Worm (Caenorhabditis elegans): Measurements from ENCODE around the gene F54D5.7.

Gene F54D5.7

ce11 chrII:11547254-11547687, at the start of gene F54D5.7:
TSS of gene F54D5.7 (plus strand) at chrII:11547517.
- TF ChIP-seq egl-18 (GFP tag; IDR thresholded peaks at IDR 0.05) (no peak), lir-1 (GFP tag; conservative IDR thresholded peaks at IDR 0.05) (no peak; the same call in 1 of the 2 replicates), athp-1 (tag; optimal IDR thresholded peaks at IDR 0.05) (peak; percentile 75), Y56A3A.18 (GFP tag; IDR thresholded peaks at IDR 0.05) (peak; percentile 77; the same call in 1 of the 2 replicates), C17E4.6 (GFP tag; IDR thresholded peaks at IDR 0.05) (no peak), lin-26 (GFP tag; IDR thresholded peaks at IDR 0.05) (no peak), madf-10 (tag; optimal IDR thresholded peaks at IDR 0.05) (peak; percentile 74), hlh-26 (GFP tag; conservative IDR thresholded peaks at IDR 0.05) (no peak), pbrm-1 (GFP tag; IDR thresholded peaks at IDR 0.05) (peak; percentile 65; the same call in 1 of the 2 replicates), gei-17 (GFP tag; optimal IDR thresholded peaks at IDR 0.05) (peak; percentile 49), hlh-12 (tag; optimal IDR thresholded peaks at IDR 0.05) (no peak), nhr-80 (tag; optimal IDR thresholded peaks at IDR 0.05) (peak; percentile 57), attf-5 (GFP tag; optimal IDR thresholded peaks at IDR 0.05) (peak; percentile 75), die-1 (tag; optimal IDR thresholded peaks at IDR 0.05) (peak; percentile 50), mel-28 (tag; optimal IDR thresholded peaks at IDR 0.05; ENCODE audit: borderline replicate concordance) (peak; percentile 26), unc-130 (GFP tag; optimal IDR thresholded peaks at IDR 0.05) (no peak), Y67H2A.10 (GFP tag; conservative IDR thresholded peaks at IDR 0.05) (no peak), ztf-6 (GFP tag; IDR thresholded peaks at IDR 0.05) (no peak), nfya-2 (GFP tag; IDR thresholded peaks at IDR 0.05) (no peak), Y95B8A.8 (GFP tag; IDR thresholded peaks at IDR 0.05) (no peak), B0019.2 (GFP tag; conservative IDR thresholded peaks at IDR 0.05) (no peak), lin-54 (GFP tag; optimal IDR thresholded peaks at IDR 0.05) (peak; percentile 76), K12H6.12 (tag; optimal IDR thresholded peaks at IDR 0.05) (peak; percentile 42), zfh-2 (GFP tag; conservative IDR thresholded peaks at IDR 0.05) (0 out of 2 replicates have a peak, but pooled peaks have one; percentile 9), nfya-1 (tag; optimal IDR thresholded peaks at IDR 0.05; ENCODE audit: borderline replicate concordance, insufficient read depth) (no peak), efl-1 (GFP tag; optimal IDR thresholded peaks at IDR 0.05) (no peak), ceh-40 (GFP tag; IDR thresholded peaks at IDR 0.05) (0 out of 2 replicates have a peak, but pooled peaks have one; percentile 21), F57A8.1 (GFP tag; optimal IDR thresholded peaks at IDR 0.05) (no peak), D2030.7 (GFP tag; IDR thresholded peaks at IDR 0.05) (no peak), ama-1 (optimal IDR thresholded peaks at IDR 0.05) (peak; percentile 98), ama-1 (GFP tag; optimal IDR thresholded peaks at IDR 0.05) (no peak), rcor-1 (GFP tag; IDR thresholded peaks at IDR 0.05) (peak; percentile 74), B0035.1 (tag; optimal IDR thresholded peaks at IDR 0.05) (peak; percentile 62), ccch-3 (GFP tag; optimal IDR thresholded peaks at IDR 0.05) (no peak), snpc-4 (GFP tag; optimal IDR thresholded peaks at IDR 0.05) (no peak), snpc-4 (tag; optimal IDR thresholded peaks at IDR 0.05) (peak in 3 of 4 experiments; percentile 25 to 64 (median 51)), nfyb-1 (GFP tag; IDR thresholded peaks at IDR 0.05) (peak; percentile 84; the same call in 1 of the 2 replicates), aptf-3 (GFP tag; IDR thresholded peaks at IDR 0.05) (no peak), tbp1 (GFP tag; optimal IDR thresholded peaks at IDR 0.05) (peak; percentile 60), attf-3 (GFP tag; conservative IDR thresholded peaks at IDR 0.05) (0 out of 2 replicates have a peak, but pooled peaks have one; percentile 35), mcd-1 (GFP tag; IDR thresholded peaks at IDR 0.05) (peak; percentile 75), mes-4 (tag; optimal IDR thresholded peaks at IDR 0.05) (no peak), F52B5.7 (tag; optimal IDR thresholded peaks at IDR 0.05) (peak; percentile 25), dox-1 (GFP tag; IDR thresholded peaks at IDR 0.05) (peak; percentile 61; the same call in 1 of the 2 replicates), somi-1 (GFP tag; optimal IDR thresholded peaks at IDR 0.05) (no peak), tbx-9 (tag; optimal IDR thresholded peaks at IDR 0.05; ENCODE audit: borderline replicate concordance) (no peak), dpff-1 (tag; optimal IDR thresholded peaks at IDR 0.05) (peak; percentile 47), B0336.3 (GFP tag; IDR thresholded peaks at IDR 0.05) (peak; percentile 91), hrde-1 (tag; optimal IDR thresholded peaks at IDR 0.05; ENCODE audit: borderline replicate concordance) (no peak)
